Worm (Caenorhabditis elegans) whole organism, early embryonic: ENCODE data around the gene C08F8.3.

Experiments used
- B0310.2 ChIP-seq: sonication (generic microtip); optimal IDR thresholded peaks from 2 replicates; lab custom pipeline; 2016; ENCODE audit warnings: mild to moderate bottlenecking, missing genetic modification characterization, missing compliant biosample characterization
- aly-1 ChIP-seq: sonication (generic microtip); optimal IDR thresholded peaks from 2 replicates; lab custom pipeline; 2016; ENCODE audit warnings: missing genetic modification characterization, missing compliant biosample characterization
- ama-1 ChIP-seq: fragments of 150-350 bp; optimal IDR thresholded peaks from 2 replicates; lab custom pipeline; 2014
- ceh-13 ChIP-seq: fragments of 200-800 bp; sonication (Bioruptor generic); optimal IDR thresholded peaks from 2 replicates; lab custom pipeline; 2018; ENCODE audit warnings: mild to moderate bottlenecking, missing genetic modification characterization, missing compliant biosample characterization
- ceh-36 ChIP-seq: sonication (generic microtip); optimal IDR thresholded peaks from 2 replicates; lab custom pipeline; 2016; ENCODE audit warnings: missing genetic modification characterization, inconsistent platforms, missing compliant biosample characterization
- ets-7 ChIP-seq: sonication (generic microtip); optimal IDR thresholded peaks from 2 replicates; lab custom pipeline; 2016; ENCODE audit warnings: missing genotype, missing genetic modification characterization, missing compliant biosample characterization
- flt-1 ChIP-seq: fragments of 200-800 bp; sonication (Bioruptor generic); IDR thresholded peaks from 2 replicates; pipeline ENCODE4 v1.3.6; 2022; ENCODE audit warnings: missing genetic modification characterization, missing compliant biosample characterization
- hmbx-1 ChIP-seq: sonication (generic microtip); optimal IDR thresholded peaks from 2 replicates; lab custom pipeline; 2016; ENCODE audit warnings: mild to moderate bottlenecking, missing genetic modification characterization, missing compliant biosample characterization
- hnd-1 ChIP-seq: sonication (generic microtip); optimal IDR thresholded peaks from 2 replicates; lab custom pipeline; 2016; ENCODE audit warnings: missing genetic modification characterization, missing compliant biosample characterization
- pes-1 ChIP-seq: fragments of 200-800 bp; sonication (Bioruptor generic); IDR thresholded peaks from 2 replicates; pipeline ENCODE4 v1.3.6; 2022; ENCODE audit warnings: missing genetic modification reagents, missing genetic modification characterization, missing compliant biosample characterization
- scrt-1 ChIP-seq: fragments of 200-800 bp; sonication (Bioruptor generic); IDR thresholded peaks from 2 replicates; pipeline ENCODE4 v1.3.6; 2022; ENCODE audit warnings: missing genetic modification characterization, missing compliant biosample characterization
- sea-1 ChIP-seq: fragments of 200-800 bp; sonication (Bioruptor generic); conservative IDR thresholded peaks from 2 replicates; pipeline ENCODE4 v1.3.6; 2022; ENCODE audit warnings: missing genetic modification characterization, missing compliant biosample characterization
- tbx-11 ChIP-seq: fragments of 200-800 bp; sonication (Bioruptor generic); IDR thresholded peaks from 2 replicates; pipeline ENCODE4 v1.3.6; 2022; ENCODE audit warnings: missing genetic modification characterization, missing compliant biosample characterization
- tra-4 ChIP-seq: sonication (generic microtip); optimal IDR thresholded peaks from 2 replicates; lab custom pipeline; 2017; ENCODE audit warnings: missing genetic modification characterization, missing compliant biosample characterization

- no peak for TF ChIP-seq tbx-11
- TF ChIP-seq ama-1 = no peak
- no peak for TF ChIP-seq flt-1 (GFP tag; lab: Robert Waterston, UW)
- TF ChIP-seq ceh-36 (tag; lab: Kevin White, UChicago) = no peak
- TF ChIP-seq tra-4 (tag; lab: Kevin White, UChicago) = no peak
- TF ChIP-seq hmbx-1 = no peak
- TF ChIP-seq ets-7 (tag; lab: Kevin White, UChicago) = no peak
- TF ChIP-seq sea-1 = no peak
- no peak for TF ChIP-seq hnd-1 (tag; lab: Kevin White, UChicago)
- TF ChIP-seq aly-1 = no peak
- no peak for TF ChIP-seq B0310.2 (tag; lab: Kevin White, UChicago)
- no peak for TF ChIP-seq scrt-1
- no peak for TF ChIP-seq pes-1
- no peak for TF ChIP-seq ceh-13 (GFP tag; lab: Kevin White, UChicago)
Measured at ce11 chrIV:11180077-11180476, 25.2 kb downstream of the C08F8.3 start.
